Worm (Caenorhabditis elegans) whole organism, early embryonic: Measurements from ENCODE around the gene oac-12.

Experiments used
- B0310.2 ChIP-seq: sonication (generic microtip); optimal IDR thresholded peaks from 2 replicates; lab custom pipeline; 2016; ENCODE audit warnings: mild to moderate bottlenecking, missing genetic modification characterization, missing compliant biosample characterization
- F13C5.2 ChIP-seq: sonication (generic microtip); optimal IDR thresholded peaks from 2 replicates; lab custom pipeline; 2017; ENCODE audit warnings: mild to moderate bottlenecking, missing genetic modification characterization, inconsistent platforms, missing compliant biosample characterization
- aly-1 ChIP-seq: sonication (generic microtip); optimal IDR thresholded peaks from 2 replicates; lab custom pipeline; 2016; ENCODE audit warnings: missing genetic modification characterization, missing compliant biosample characterization
- ama-1 ChIP-seq: fragments of 150-350 bp; optimal IDR thresholded peaks from 2 replicates; lab custom pipeline; 2014
- ceh-13 ChIP-seq: fragments of 200-800 bp; sonication (Bioruptor generic); optimal IDR thresholded peaks from 2 replicates; lab custom pipeline; 2018; ENCODE audit warnings: mild to moderate bottlenecking, missing genetic modification characterization, missing compliant biosample characterization
- ceh-36 ChIP-seq: sonication (generic microtip); optimal IDR thresholded peaks from 2 replicates; lab custom pipeline; 2016; ENCODE audit warnings: missing genetic modification characterization, inconsistent platforms, missing compliant biosample characterization
- ets-7 ChIP-seq: sonication (generic microtip); optimal IDR thresholded peaks from 2 replicates; lab custom pipeline; 2016; ENCODE audit warnings: missing genotype, missing genetic modification characterization, missing compliant biosample characterization
- flt-1 ChIP-seq: fragments of 200-800 bp; sonication (Bioruptor generic); IDR thresholded peaks from 2 replicates; pipeline ENCODE4 v1.3.6; 2022; ENCODE audit warnings: missing genetic modification characterization, missing compliant biosample characterization
- tra-4 ChIP-seq: sonication (generic microtip); optimal IDR thresholded peaks from 2 replicates; lab custom pipeline; 2017; ENCODE audit warnings: missing genetic modification characterization, missing compliant biosample characterization

- no peak for TF ChIP-seq ama-1 (lab: Kevin White, UChicago)
- TF ChIP-seq tra-4 (tag; lab: Kevin White, UChicago), result no peak
- TF ChIP-seq B0310.2 (tag; lab: Kevin White, UChicago), result no peak
- no peak for TF ChIP-seq ceh-13 (GFP tag; lab: Kevin White, UChicago)
- no peak for TF ChIP-seq F13C5.2 (tag; lab: Kevin White, UChicago)
- no peak for TF ChIP-seq ceh-36 (tag; lab: Kevin White, UChicago)
- TF ChIP-seq flt-1, result no peak
- no peak for TF ChIP-seq aly-1 (tag; lab: Kevin White, UChicago)
- no peak for TF ChIP-seq ets-7 (tag; lab: Kevin White, UChicago)
Measured at ce11 chrV:4304240-4304639, 28.1 kb downstream of the oac-12 start.
